Worm (Caenorhabditis elegans) whole organism, mixed stage, embryonic: ENCODE measurements around the gene fbxa-4.

Source experiments
- M03D4.4 ChIP-seq: sonication (generic microtip); optimal IDR thresholded peaks from 2 replicates; lab custom pipeline; 2017; ENCODE audit warnings: mild to moderate bottlenecking, missing genetic modification characterization, missing compliant biosample characterization
- blmp-1 ChIP-seq: fragments of 150-350 bp; optimal IDR thresholded peaks from 2 replicates; lab custom pipeline; 2014; ENCODE audit warnings: missing biosample characterization, missing genetic modification characterization
- ceh-39 ChIP-seq: fragments of 150-350 bp; optimal IDR thresholded peaks from 2 replicates; lab custom pipeline; 2014; ENCODE audit warnings: missing biosample characterization, missing genetic modification characterization
- ceh-83 ChIP-seq: fragments of 200-800 bp; sonication (Bioruptor generic); optimal IDR thresholded peaks from 2 replicates; lab custom pipeline; 2018; ENCODE audit warnings: mild to moderate bottlenecking, missing genetic modification characterization, missing compliant biosample characterization
- ces-1 ChIP-seq: fragments of 150-350 bp; optimal IDR thresholded peaks from 2 replicates; lab custom pipeline; 2014; ENCODE audit warnings: missing biosample characterization, missing genetic modification reagents, missing genetic modification characterization
- cnd-1 ChIP-seq: fragments of 200-800 bp; sonication (Bioruptor generic); optimal IDR thresholded peaks from 2 replicates; lab custom pipeline; 2018; ENCODE audit warnings: mild to moderate bottlenecking, missing genetic modification characterization, missing compliant biosample characterization
- drap-1 ChIP-seq: fragments of 200-800 bp; sonication (Bioruptor generic); optimal IDR thresholded peaks from 3 replicates; lab custom pipeline; 2018; ENCODE audit warnings: mild to moderate bottlenecking, missing genetic modification characterization, missing compliant biosample characterization
- elt-1 ChIP-seq: sonication (generic microtip); optimal IDR thresholded peaks from 2 replicates; lab custom pipeline; 2017; ENCODE audit warnings: missing genetic modification characterization, mild to moderate bottlenecking, missing compliant biosample characterization, antibody characterized with exemption, moderate library complexity, borderline replicate concordance; ENCODE audit not compliant: insufficient read depth
- elt-3 ChIP-seq: fragments of 150-350 bp; optimal IDR thresholded peaks from 2 replicates; lab custom pipeline; 2014; ENCODE audit warnings: missing biosample characterization, missing genetic modification characterization
- flh-1 ChIP-seq: fragments of 200-800 bp; sonication (Bioruptor generic); optimal IDR thresholded peaks from 2 replicates; lab custom pipeline; 2018; ENCODE audit warnings: mild to moderate bottlenecking, missing genetic modification characterization, moderate library complexity, missing compliant biosample characterization
- ham-2 ChIP-seq: fragments of 200-800 bp; sonication (Bioruptor generic); optimal IDR thresholded peaks from 2 replicates; lab custom pipeline; 2018; ENCODE audit warnings: mild to moderate bottlenecking, missing genetic modification characterization, missing compliant biosample characterization
- hlh-1 ChIP-seq: fragments of 150-350 bp; optimal IDR thresholded peaks from 2 replicates; lab custom pipeline; 2014; ENCODE audit warnings: missing biosample characterization, missing genetic modification reagents, missing genetic modification characterization
- lin-13 ChIP-seq: fragments of 150-350 bp; optimal IDR thresholded peaks from 2 replicates; lab custom pipeline; 2014; ENCODE audit warnings: missing biosample characterization, missing genetic modification characterization
- lin-32 ChIP-seq: fragments of 200-800 bp; sonication (Bioruptor generic); optimal IDR thresholded peaks from 2 replicates; lab custom pipeline; 2018; ENCODE audit warnings: mild to moderate bottlenecking, missing genetic modification characterization, missing compliant biosample characterization
- lsy-2 ChIP-seq: fragments of 150-350 bp; optimal IDR thresholded peaks from 2 replicates; lab custom pipeline; 2014; ENCODE audit warnings: missing biosample characterization, missing genetic modification characterization
- mep-1 ChIP-seq: fragments of 150-350 bp; optimal IDR thresholded peaks from 2 replicates; lab custom pipeline; 2017; ENCODE audit warnings: missing biosample characterization, missing genetic modification reagents, missing genetic modification characterization, inconsistent platforms
- mls-2 ChIP-seq: sonication (generic microtip); optimal IDR thresholded peaks from 2 replicates; lab custom pipeline; 2016; ENCODE audit warnings: mild to moderate bottlenecking, missing genetic modification characterization, moderate library complexity, missing compliant biosample characterization
- nhr-12 ChIP-seq: fragments of 150-350 bp; optimal IDR thresholded peaks from 2 replicates; lab custom pipeline; 2014; ENCODE audit warnings: missing biosample characterization, missing genetic modification characterization
- nhr-2 ChIP-seq: fragments of 150-350 bp; optimal IDR thresholded peaks from 2 replicates; lab custom pipeline; 2014; ENCODE audit warnings: missing biosample characterization, missing genetic modification characterization
- nhr-28 ChIP-seq: fragments of 150-350 bp; optimal IDR thresholded peaks from 2 replicates; lab custom pipeline; 2014; ENCODE audit warnings: missing biosample characterization, missing genetic modification characterization
- nhr-76 ChIP-seq: sonication (generic microtip); optimal IDR thresholded peaks from 2 replicates; lab custom pipeline; 2017; ENCODE audit warnings: missing biosample characterization, missing genetic modification characterization
- snpc-4 ChIP-seq: fragments of 150-350 bp; optimal IDR thresholded peaks from 2 replicates; lab custom pipeline; 2014; ENCODE audit warnings: missing biosample characterization, missing genetic modification characterization
- sptf-1 ChIP-seq: sonication (generic microtip); optimal IDR thresholded peaks from 2 replicates; lab custom pipeline; 2017; ENCODE audit warnings: mild to moderate bottlenecking, missing genetic modification characterization, moderate library complexity, missing compliant biosample characterization
- tbx-8 ChIP-seq: fragments of 200-800 bp; sonication (Bioruptor generic); optimal IDR thresholded peaks from 2 replicates; lab custom pipeline; 2018; ENCODE audit warnings: mild to moderate bottlenecking, missing genetic modification characterization, moderate library complexity, missing compliant biosample characterization
- unc-120 ChIP-seq: sonication (generic microtip); optimal IDR thresholded peaks from 2 replicates; lab custom pipeline; 2017; ENCODE audit warnings: missing genetic modification characterization, missing compliant biosample characterization; ENCODE audit not compliant: poor library complexity, severe bottlenecking
- unc-39 ChIP-seq: fragments of 150-350 bp; optimal IDR thresholded peaks from 2 replicates; lab custom pipeline; 2014; ENCODE audit warnings: missing biosample characterization, missing genetic modification characterization
- unc-62 ChIP-seq: fragments of 150-350 bp; optimal IDR thresholded peaks from 2 replicates; lab custom pipeline; 2014; ENCODE audit warnings: missing biosample characterization, missing genetic modification reagents, missing genetic modification characterization
- zip-8 ChIP-seq: fragments of 150-350 bp; optimal IDR thresholded peaks from 2 replicates; lab custom pipeline; 2014; ENCODE audit warnings: missing biosample characterization, missing genetic modification characterization
- ztf-11 ChIP-seq: fragments of 150-350 bp; optimal IDR thresholded peaks from 2 replicates; lab custom pipeline; 2014; ENCODE audit warnings: missing biosample characterization, missing genetic modification characterization

The fbxa-4 gene

DNA sequence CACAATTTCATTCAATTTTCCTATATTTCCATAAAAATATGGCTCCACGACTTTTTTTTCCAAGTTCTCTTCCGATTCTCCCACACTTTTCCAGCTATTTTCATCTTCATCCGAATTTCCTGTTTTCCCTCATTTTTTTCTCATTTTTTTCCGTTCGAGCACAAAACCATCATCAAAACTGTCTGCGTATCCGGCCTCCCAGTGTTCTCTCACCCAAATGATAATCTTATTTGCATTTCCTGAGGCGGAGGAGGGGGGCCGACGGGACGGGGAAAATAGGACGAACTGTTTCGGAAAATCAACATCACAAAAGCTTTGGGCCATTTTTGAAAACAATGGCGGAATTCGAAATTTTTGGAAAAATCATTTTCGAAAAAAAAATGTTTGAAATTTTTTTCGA is 25.0 kb upstream of the fbxa-4 start:
- TF ChIP-seq hlh-1 (tag; lab: Kevin White, UChicago) (no peak), ham-2 (GFP tag; lab: Kevin White, UChicago) (no peak), ces-1 (GFP tag; lab: Kevin White, UChicago) (peak; percentile 63), nhr-12 (tag; lab: Kevin White, UChicago) (no peak)

DNA sequence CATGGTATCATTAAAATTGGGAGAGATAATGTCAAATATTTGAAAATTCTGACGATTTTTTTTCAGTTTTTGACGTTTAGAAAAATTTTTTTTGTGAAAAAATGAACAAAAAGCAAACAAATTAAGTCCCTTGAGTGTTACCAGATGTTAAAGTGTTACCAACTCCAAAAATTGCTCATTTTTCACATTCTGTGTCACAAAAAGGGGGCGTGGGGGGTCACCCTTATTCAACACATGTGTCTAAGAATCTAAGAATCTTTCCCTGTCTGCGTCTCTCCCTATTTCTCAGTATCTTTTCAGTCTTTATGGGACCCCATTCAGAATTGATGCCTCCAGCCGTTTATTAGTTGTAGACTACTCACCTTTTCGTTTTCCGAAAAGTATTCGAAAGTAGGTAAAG is 23.6 kb upstream of the fbxa-4 start:
- TF ChIP-seq unc-39 (no peak), lin-13 (no peak), ham-2 (GFP tag; lab: Kevin White, UChicago) (no peak), unc-62 (GFP tag; lab: Kevin White, UChicago) (no peak), unc-120 (tag; lab: Kevin White, UChicago) (no peak), ztf-11 (tag; lab: Kevin White, UChicago) (no peak), M03D4.4 (tag; lab: Kevin White, UChicago) (no peak), mep-1 (no peak), ceh-83 (GFP tag; lab: Kevin White, UChicago) (no peak), blmp-1 (tag; lab: Kevin White, UChicago) (no peak), sptf-1 (tag; lab: Kevin White, UChicago) (no peak), flh-1 (no peak), lsy-2 (tag; lab: Kevin White, UChicago) (no peak), drap-1 (no peak), hlh-1 (tag; lab: Kevin White, UChicago) (no peak), lin-32 (no peak)

DNA sequence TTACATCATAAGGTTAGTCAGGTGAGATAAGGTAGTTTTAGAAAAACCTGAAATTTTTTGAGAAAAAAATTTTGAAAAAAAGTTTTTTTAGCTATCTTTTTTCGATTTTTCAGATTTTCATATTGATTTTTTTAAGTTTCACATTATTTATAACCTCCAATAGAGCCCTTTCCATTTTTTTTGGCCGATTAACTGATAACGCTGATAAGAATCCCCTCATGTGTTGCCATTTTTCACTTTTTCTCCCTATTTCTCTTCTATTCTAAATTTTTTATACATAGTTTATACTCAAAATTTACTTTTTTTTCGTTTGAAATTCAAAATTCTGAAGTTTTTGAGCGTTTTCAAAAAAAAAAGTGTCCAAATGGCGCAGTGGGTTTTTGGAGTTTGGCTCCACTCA is 22.8 kb upstream of the fbxa-4 start:
- TF ChIP-seq blmp-1 (tag; lab: Kevin White, UChicago) (no peak), sptf-1 (tag; lab: Kevin White, UChicago) (no peak), nhr-76 (tag; lab: Kevin White, UChicago) (no peak), lin-13 (no peak), ces-1 (GFP tag; lab: Kevin White, UChicago) (no peak), hlh-1 (tag; lab: Kevin White, UChicago) (no peak), zip-8 (no peak), unc-39 (no peak), snpc-4 (tag; lab: Kevin White, UChicago) (no peak), mls-2 (tag; lab: Kevin White, UChicago) (no peak), ztf-11 (tag; lab: Kevin White, UChicago) (no peak), nhr-28 (tag; lab: Kevin White, UChicago) (no peak), tbx-8 (GFP tag; lab: Kevin White, UChicago) (no peak), flh-1 (no peak), elt-3 (tag; lab: Kevin White, UChicago) (no peak), nhr-2 (tag; lab: Kevin White, UChicago) (no peak)

DNA sequence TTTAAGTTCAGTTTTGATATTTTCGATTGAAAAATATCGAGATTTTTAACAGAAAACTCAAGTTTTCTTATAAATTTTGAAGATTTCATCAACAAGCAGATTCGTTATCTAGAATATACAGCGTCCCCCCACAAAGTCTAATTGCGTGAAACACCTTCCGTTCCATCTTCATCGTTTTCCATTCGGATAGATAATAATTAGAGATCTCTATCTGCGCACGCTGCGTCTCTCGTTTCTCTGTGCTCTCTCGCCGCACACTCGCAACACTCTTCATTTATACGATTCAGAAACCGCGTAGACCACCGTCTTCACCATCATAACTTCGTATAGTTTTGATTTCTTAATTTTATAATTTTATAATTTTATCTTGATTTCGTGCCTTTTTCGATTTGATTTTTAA is 21.4 kb upstream of the fbxa-4 start:
- no peak for TF ChIP-seq ham-2 (GFP tag; lab: Kevin White, UChicago)
- TF ChIP-seq sptf-1 (tag; lab: Kevin White, UChicago) = no peak
- TF ChIP-seq elt-1 (tag; lab: Kevin White, UChicago) = peak; percentile 97
- no peak for TF ChIP-seq nhr-76 (tag; lab: Kevin White, UChicago)

DNA sequence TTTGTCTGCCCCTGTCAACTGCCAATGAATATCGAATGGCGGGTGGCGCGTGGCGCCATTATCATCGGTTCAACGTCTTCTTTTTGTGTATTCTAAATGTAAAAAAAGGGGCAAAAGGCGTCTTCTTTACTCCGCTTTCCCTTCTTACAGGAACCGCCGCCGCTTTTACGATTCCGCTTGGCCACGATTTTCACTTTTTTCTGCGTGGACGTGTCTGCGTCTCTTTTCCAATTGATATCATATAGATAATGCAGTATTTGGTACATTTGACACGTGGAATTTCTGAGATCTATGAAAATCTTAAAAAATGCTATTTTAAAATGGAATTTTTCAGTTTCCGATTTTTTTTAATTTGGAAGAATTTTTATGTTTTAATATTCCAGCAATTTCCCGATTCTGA is 20.2 kb upstream of the fbxa-4 start:
- TF ChIP-seq blmp-1 (tag; lab: Kevin White, UChicago) (peak; percentile 76), tbx-8 (GFP tag; lab: Kevin White, UChicago) (no peak)

DNA sequence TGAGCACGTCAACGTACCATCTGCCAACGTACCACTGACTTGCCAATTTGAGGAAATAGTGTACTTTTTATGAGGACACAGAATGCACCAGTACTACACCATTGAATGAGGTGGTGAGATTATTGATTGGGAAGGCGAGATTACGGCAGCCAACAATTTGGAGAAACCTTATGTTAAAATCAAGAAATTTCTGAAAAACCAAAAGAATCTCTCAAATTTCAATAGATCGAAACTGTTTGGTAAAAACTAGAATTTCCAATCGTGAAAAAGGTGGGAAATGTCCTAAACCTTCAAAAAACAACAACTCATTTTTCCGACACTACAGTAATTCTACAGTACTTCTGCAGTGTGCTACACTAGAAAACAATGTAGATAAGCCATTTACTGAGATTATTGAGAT is 16.6 kb upstream of the fbxa-4 start, which contains the start of gene ceh-86:
Gene ceh-86, minus strand, starts transcription at position 101 of the 400 bp plus-strand sequence.
- TF ChIP-seq ceh-39 (peak; percentile 6), cnd-1 (peak; percentile 55), drap-1 (no peak), nhr-28 (tag; lab: Kevin White, UChicago) (no peak)
- TF ChIP-seq, all 35 proteins: peak for 2
